Fruit fly (Drosophila melanogaster) whole organism, embryonic: ENCODE results near the gene CG15144.

ENCODE experiments used
- ATbp ChIP-seq: fragments of 200-800 bp; sonication (Bioruptor generic); optimal IDR thresholded peaks from 2 replicates; lab custom pipeline; 2017; ENCODE audit warnings: missing biosample characterization, mild to moderate bottlenecking, missing genetic modification characterization, missing genetic modification reagents
- Atf-2 ChIP-seq: fragments of 200-800 bp; sonication (Bioruptor generic); optimal IDR thresholded peaks from 2 replicates; lab custom pipeline; 2016; ENCODE audit warnings: missing biosample characterization, missing genetic modification characterization
- CG11456 ChIP-seq: fragments of 200-800 bp; sonication (Bioruptor generic); IDR thresholded peaks from 3 replicates; pipeline ENCODE4 v1.3.6; 2022; ENCODE audit warnings: missing biosample characterization, missing genetic modification characterization
- CG11560 ChIP-seq: fragments of 200-800 bp; sonication (Bioruptor generic); IDR thresholded peaks from 3 replicates; pipeline ENCODE4 v1.3.6; 2022; ENCODE audit warnings: missing biosample characterization, missing genetic modification characterization
- CG3726 ChIP-seq: fragments of 200-800 bp; sonication (Bioruptor generic); IDR thresholded peaks from 3 replicates; pipeline ENCODE4, ENCODE4 v1.3.6; 2022; ENCODE audit warnings: missing biosample characterization, missing genetic modification characterization
- CG4854 ChIP-seq: fragments of 200-800 bp; sonication (Bioruptor generic); optimal IDR thresholded peaks from 2 replicates; lab custom pipeline; 2016; ENCODE audit warnings: missing biosample characterization, missing genetic modification characterization, inconsistent platforms
- CG8290 ChIP-seq, 3 experiments: fragments of 200-800 bp; sonication (Bioruptor generic); optimal IDR thresholded peaks; 2 replicates each; lab custom pipeline; 2016 to 2019; ENCODE audit warnings: missing biosample characterization in 3 of 3, missing genetic modification characterization in 3 of 3, mild to moderate bottlenecking in 2 of 3, moderate library complexity in 1 of 3
- Dfd ChIP-seq, 2 experiments: fragments of >200 bp; optimal IDR thresholded peaks; 2 replicates each; lab custom pipeline; 2017; ENCODE audit warnings: missing biosample characterization in 2 of 2, missing genetic modification characterization in 2 of 2
- ab ChIP-seq: fragments of 200-800 bp; sonication (Bioruptor generic); optimal IDR thresholded peaks from 2 replicates; lab custom pipeline; 2016; ENCODE audit warnings: missing biosample characterization, missing genetic modification characterization
- bsh ChIP-seq, 2 experiments: fragments of 200-800 bp; sonication (Bioruptor generic); optimal IDR thresholded peaks; 2 replicates each; lab custom pipeline; 2017 to 2018; ENCODE audit warnings: mild to moderate bottlenecking in 2 of 2, missing biosample characterization in 2 of 2, missing genetic modification characterization in 2 of 2, moderate library complexity in 1 of 2
- ewg ChIP-seq: fragments of 200-800 bp; sonication (Bioruptor generic); optimal IDR thresholded peaks from 3 replicates; lab custom pipeline; 2017; ENCODE audit warnings: mild to moderate bottlenecking, missing biosample characterization, missing genetic modification reagents, missing genetic modification characterization
- fru ChIP-seq: fragments of >200 bp; optimal IDR thresholded peaks from 2 replicates; lab custom pipeline; 2017
- lab ChIP-seq: fragments of 200-800 bp; sonication (Bioruptor generic); optimal IDR thresholded peaks from 3 replicates; lab custom pipeline; 2017; ENCODE audit warnings: missing biosample characterization, missing genetic modification characterization, mild to moderate bottlenecking, moderate library complexity, missing genetic modification reagents
- ttk ChIP-seq: fragments of 200-800 bp; sonication (Bioruptor generic); IDR thresholded peaks from 2 replicates; pipeline ENCODE4 v2.1.2; 2022; ENCODE audit warnings: missing biosample characterization, missing genetic modification characterization

DNA sequence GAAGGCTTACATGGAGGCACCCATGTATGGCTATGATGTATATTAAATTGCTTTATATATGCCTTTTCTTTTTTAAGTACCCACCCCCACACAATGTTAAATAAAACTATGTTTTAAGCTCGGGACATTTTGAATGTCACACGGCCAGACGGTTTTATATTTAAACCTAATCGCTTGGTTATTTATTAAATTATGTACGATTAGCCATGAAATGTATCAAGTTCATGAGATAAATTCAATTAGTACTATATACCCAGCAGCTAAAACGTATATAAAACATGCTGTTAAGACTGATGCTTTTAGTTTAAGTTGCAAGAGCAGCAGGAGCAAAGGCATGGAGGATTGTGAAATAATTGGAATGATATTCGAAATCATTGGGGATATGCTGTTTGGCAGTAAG is 43.5 kb downstream of the CG15144 start, which contains the start of the genes CG43221 and CG43645:
- TF ChIP-seq ATbp: no peak
- no peak for TF ChIP-seq ttk (GFP tag; lab: Robert Waterston, UW)
- TF ChIP-seq CG4854 (GFP tag; lab: Kevin White, UChicago): no peak
- TF ChIP-seq CG3726 (GFP tag; lab: Robert Waterston, UW): no peak
- no peak for TF ChIP-seq bsh (GFP tag; optimal IDR thresholded peaks at IDR 0.05; lab: Kevin White, UChicago)
- no peak for TF ChIP-seq ab (GFP tag; lab: Kevin White, UChicago)
- no peak for TF ChIP-seq Dfd (GFP tag; optimal IDR thresholded peaks at IDR 0.05; lab: Kevin White, UChicago)
- TF ChIP-seq ewg: no peak
- no peak for TF ChIP-seq CG11456
- no peak for TF ChIP-seq fru
- no peak for TF ChIP-seq CG8290 (GFP tag; optimal IDR thresholded peaks at IDR 0.05; lab: Kevin White, UChicago)
- TF ChIP-seq CG8290 (tag; optimal IDR thresholded peaks at IDR 0.05; lab: Kevin White, UChicago): no peak
- TF ChIP-seq CG11560 (tag; lab: Robert Waterston, UW): no peak
- TF ChIP-seq Atf-2 (GFP tag; lab: Kevin White, UChicago): no peak
- no peak for TF ChIP-seq lab
